Worm (Caenorhabditis elegans): ENCODE data around the gene T01D1.5.

ce11 chrII:173679-174078, 15.2 kb downstream of the T01D1.5 start, which contains the start of gene T01D1.7:
- TF ChIP-seq him-1 (tag; optimal IDR thresholded peaks at IDR 0.05) = no peak
- TF ChIP-seq dao-5 (tag; optimal IDR thresholded peaks at IDR 0.05) = no peak
- TF ChIP-seq W03F9.2 (tag; optimal IDR thresholded peaks at IDR 0.05) = no peak

Data from whole organism, L4/young adult.